Fruit fly (Drosophila melanogaster): Measurements from ENCODE around the gene CG32683.

Gene CG32683

dm6 chrX:10367801-10368203, 86.9 kb downstream of the CG32683 start, which contains the start of gene CG17841 (continued):
- TF ChIP-seq Hr39 (optimal IDR thresholded peaks at IDR 0.05) (no peak), Atf-2 (GFP tag; optimal IDR thresholded peaks at IDR 0.05) (no peak), CG6791 (GFP tag; IDR thresholded peaks at IDR 0.05; ENCODE audit: partially characterized antibody) (peak; percentile 43; the same call in 1 of the 3 replicates), CG33213 (GFP tag; optimal IDR thresholded peaks at IDR 0.05) (peak; percentile 42), Lhr (GFP tag; optimal IDR thresholded peaks at IDR 0.05) (peak; percentile 76), CG11504 (tag; optimal IDR thresholded peaks at IDR 0.05) (peak; percentile 69), CG9609 (GFP tag; optimal IDR thresholded peaks at IDR 0.05) (peak; percentile 17), Scr (GFP tag; IDR thresholded peaks at IDR 0.05; ENCODE audit: partially characterized antibody) (peak; percentile 45; the same call in 1 of the 2 replicates), CoRest (tag; optimal IDR thresholded peaks at IDR 0.05) (peak; percentile 48), CG12769 (tag; optimal IDR thresholded peaks at IDR 0.05) (peak; percentile 6), Hmr (GFP tag; optimal IDR thresholded peaks at IDR 0.05) (peak; percentile 15), Asciz (GFP tag; optimal IDR thresholded peaks at IDR 0.05) (no peak), cato (GFP tag; optimal IDR thresholded peaks at IDR 0.05; ENCODE audit: borderline replicate concordance) (no peak), CG7271 (tag; optimal IDR thresholded peaks at IDR 0.05) (no peak), sens (GFP tag) (peak; percentile 84), ssp (GFP tag; IDR thresholded peaks at IDR 0.05) (peak; percentile 64), CG3065 (GFP tag; optimal IDR thresholded peaks at IDR 0.05) (no peak), phol (tag; optimal IDR thresholded peaks at IDR 0.05) (peak; percentile 40), cad (GFP tag; optimal IDR thresholded peaks at IDR 0.05) (no peak), CG15601 (tag; optimal IDR thresholded peaks at IDR 0.05) (peak; percentile 23), gfzf (GFP tag; optimal IDR thresholded peaks at IDR 0.05) (peak; percentile 86), knrl (GFP tag; IDR thresholded peaks at IDR 0.05; ENCODE audit: partially characterized antibody) (peak; percentile 55), Neu2 (GFP tag; optimal IDR thresholded peaks at IDR 0.05; ENCODE audit: borderline replicate concordance) (peak; percentile 84), pita (GFP tag; optimal IDR thresholded peaks at IDR 0.05) (peak; percentile 50), CG13775 (GFP tag; optimal IDR thresholded peaks at IDR 0.05) (peak; percentile 8), Opbp (GFP tag; IDR thresholded peaks at IDR 0.05; ENCODE audit: partially characterized antibody) (0 out of 3 replicates have a peak, but pooled peaks have one; percentile 50), wek (GFP tag; optimal IDR thresholded peaks at IDR 0.05) (peak; percentile 95), CG13287 (GFP tag; IDR thresholded peaks at IDR 0.05; ENCODE audit: partially characterized antibody) (peak; percentile 58), run (tag; optimal IDR thresholded peaks at IDR 0.05) (no peak), CG15514 (GFP tag; optimal IDR thresholded peaks at IDR 0.05) (peak; percentile 66), E2f2 (GFP tag; IDR thresholded peaks at IDR 0.05) (peak; percentile 89), Oli (tag; optimal IDR thresholded peaks at IDR 0.05) (no peak), HLH4C (GFP tag; IDR thresholded peaks at IDR 0.05; ENCODE audit: partially characterized antibody) (peak; percentile 65), bowl (GFP tag; IDR thresholded peaks at IDR 0.05) (no peak), CG2120 (GFP tag; optimal IDR thresholded peaks at IDR 0.05) (no peak), vvl (GFP tag; IDR thresholded peaks at IDR 0.05) (peak; percentile 37; the same call in 1 of the 2 replicates), her (GFP tag; optimal IDR thresholded peaks at IDR 0.05) (peak; percentile 44), Ptx1 (GFP tag; IDR thresholded peaks at IDR 0.05) (no peak)

- no peak for TF ChIP-seq lov (optimal IDR thresholded peaks at IDR 0.05)
- TF ChIP-seq lov (GFP tag; IDR thresholded peaks at IDR 0.05), result no peak
- TF ChIP-seq Tbp (GFP tag; optimal IDR thresholded peaks at IDR 0.05), result no peak
- TF ChIP-seq CG4360 (GFP tag; IDR thresholded peaks at IDR 0.05), result no peak
- no peak for TF ChIP-seq h (optimal IDR thresholded peaks at IDR 0.05)
- no peak for TF ChIP-seq CG2129 (GFP tag; IDR thresholded peaks at IDR 0.05; ENCODE audit: partially characterized antibody)
- no peak for TF ChIP-seq CG7372 (GFP tag; IDR thresholded peaks at IDR 0.05)
- TF ChIP-seq her (GFP tag; optimal IDR thresholded peaks at IDR 0.05), result no peak
- TF ChIP-seq CG12942 (GFP tag; optimal IDR thresholded peaks at IDR 0.05), result no peak
- no peak for TF ChIP-seq CG1233 (GFP tag; optimal IDR thresholded peaks at IDR 0.05)
- TF ChIP-seq CG10431 (GFP tag; optimal IDR thresholded peaks at IDR 0.05), result no peak
- no peak for TF ChIP-seq sob (GFP tag; IDR thresholded peaks at IDR 0.05)
- no peak for TF ChIP-seq chm (GFP tag; IDR thresholded peaks at IDR 0.05)
- TF ChIP-seq crol (GFP tag; IDR thresholded peaks at IDR 0.05), result no peak
- no peak for TF ChIP-seq Blimp-1 (GFP tag; optimal IDR thresholded peaks at IDR 0.05)
- no peak for TF ChIP-seq Pdp1 (GFP tag; optimal IDR thresholded peaks at IDR 0.05)
Observed at dm6 chrX:10367372-10367771, 87.3 kb downstream of the CG32683 start, which contains the start of gene CG32679. CG32679 (minus strand) TSS chrX:10367472.

Measured in whole organism, embryonic.